Fruit fly (Drosophila melanogaster): Measurements from ENCODE around the gene CG17075.

CG17075 gene

DNA sequence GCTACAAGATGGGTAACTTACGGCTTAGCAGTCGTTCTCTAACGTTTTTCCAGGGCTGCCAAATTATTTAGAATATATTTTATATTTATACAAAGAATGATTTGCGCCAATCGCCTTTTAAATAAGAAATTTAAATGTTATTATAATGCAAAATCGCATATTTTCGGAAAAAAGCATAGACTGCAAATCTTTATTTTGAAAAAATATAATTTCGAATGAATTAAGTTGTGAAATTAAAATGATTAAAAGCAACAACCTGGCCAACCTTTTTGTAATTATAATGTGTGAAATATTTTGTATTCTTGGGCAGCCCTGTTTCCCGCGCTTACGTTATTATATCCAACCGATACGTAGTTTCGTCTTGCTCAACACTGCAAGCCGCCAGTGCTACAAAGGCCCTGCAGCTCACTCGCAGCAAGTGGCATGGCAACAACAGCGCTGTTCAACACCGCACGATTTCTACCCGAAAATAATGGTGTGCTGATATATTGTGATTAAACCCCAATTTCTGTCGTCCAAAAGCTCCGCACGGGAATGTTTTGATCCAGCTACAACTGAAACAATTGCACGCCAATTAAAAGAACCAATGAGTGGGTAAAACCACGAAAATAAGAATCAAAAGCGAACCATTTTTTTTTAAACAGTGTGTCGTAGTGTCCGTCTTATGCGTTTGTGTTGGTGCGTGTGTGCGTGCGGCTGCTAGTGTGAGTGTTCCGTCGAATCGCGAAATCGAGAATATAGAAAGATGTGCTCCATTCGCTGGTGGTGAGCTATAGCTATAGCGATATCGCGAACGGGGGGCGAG is 30.4 kb upstream of the CG17075 start, which contains the start of gene Pi3K21B (continued):
- TF ChIP-seq ro (GFP tag; IDR thresholded peaks at IDR 0.05) (peak; percentile 43; the same call in 1 of the 2 replicates), grn (GFP tag; optimal IDR thresholded peaks at IDR 0.05) (peak; percentile 56), CG1024 (GFP tag; IDR thresholded peaks at IDR 0.05) (no peak; the same call in none of the 2 replicates), CG14710 (tag; optimal IDR thresholded peaks at IDR 0.05) (peak; percentile 95), CG31388 (GFP tag; optimal IDR thresholded peaks at IDR 0.05) (peak; percentile 82), Ptx1 (GFP tag; IDR thresholded peaks at IDR 0.05) (peak; percentile 87), gce (GFP tag; IDR thresholded peaks at IDR 0.05) (0 out of 3 replicates have a peak, but pooled peaks have one; percentile 63), hkb (optimal IDR thresholded peaks at IDR 0.05) (peak; percentile 40), hkb (GFP tag; IDR thresholded peaks at IDR 0.05) (peak; percentile 82), chif (GFP tag; optimal IDR thresholded peaks at IDR 0.05) (peak; percentile 87 to 88), crp (GFP tag; optimal IDR thresholded peaks at IDR 0.05) (peak in 1 of 2 experiments; percentile 31), CG18011 (GFP tag; optimal IDR thresholded peaks at IDR 0.05) (peak; percentile 80), gsb-n (tag; optimal IDR thresholded peaks at IDR 0.05) (peak; percentile 82), so (GFP tag; IDR thresholded peaks at IDR 0.05) (peak; percentile 83), ab (GFP tag; optimal IDR thresholded peaks at IDR 0.05) (peak; percentile 86), MBD-R2 (GFP tag; IDR thresholded peaks at IDR 0.05) (peak; percentile 76; the same call in 1 of the 2 replicates), pfk (GFP tag; optimal IDR thresholded peaks at IDR 0.05) (peak; percentile 55), Dad (GFP tag; optimal IDR thresholded peaks at IDR 0.05) (peak; percentile 92), CG10654 (GFP tag; optimal IDR thresholded peaks at IDR 0.05) (peak; percentile 86), CG7987 (GFP tag; optimal IDR thresholded peaks at IDR 0.05) (peak; percentile 67), Scr (GFP tag; IDR thresholded peaks at IDR 0.05; ENCODE audit: partially characterized antibody) (no peak), kah (GFP tag; optimal IDR thresholded peaks at IDR 0.05) (peak; percentile 89), Med (GFP tag) (peak; percentile 99), repo (GFP tag; optimal IDR thresholded peaks at IDR 0.05) (peak; percentile 90), ara (GFP tag; IDR thresholded peaks at IDR 0.05) (peak; percentile 82), zen (tag; optimal IDR thresholded peaks at IDR 0.05) (peak; percentile 91), ssp (GFP tag; IDR thresholded peaks at IDR 0.05) (peak; percentile 84), Ravus (GFP tag; IDR thresholded peaks at IDR 0.05) (peak; percentile 33), Sry-δ (GFP tag; optimal IDR thresholded peaks at IDR 0.05) (peak; percentile 62), NfI (GFP tag; optimal IDR thresholded peaks at IDR 0.05) (peak; percentile 92), HLH54F (GFP tag; optimal IDR thresholded peaks at IDR 0.05) (peak; percentile 96), Doc3 (GFP tag; IDR thresholded peaks at IDR 0.05; ENCODE audit: partially characterized antibody) (no peak), sens-2 (GFP tag; IDR thresholded peaks at IDR 0.05) (peak; percentile 59; the same call in 1 of the 2 replicates), al (GFP tag; IDR thresholded peaks at IDR 0.05) (peak; percentile 77), esg (GFP tag; conservative IDR thresholded peaks at IDR 0.05) (peak; percentile 87), CrebB (tag; optimal IDR thresholded peaks at IDR 0.05) (peak; percentile 66), BtbVII (GFP tag; optimal IDR thresholded peaks at IDR 0.05) (peak; percentile 73), CG14441 (GFP tag; IDR thresholded peaks at IDR 0.05) (peak; percentile 80), dan (GFP tag; IDR thresholded peaks at IDR 0.05) (no peak), Kr (GFP tag; optimal IDR thresholded peaks at IDR 0.05) (no peak), corto (GFP tag; optimal IDR thresholded peaks at IDR 0.05) (peak; percentile 78), maf-S (GFP tag; optimal IDR thresholded peaks at IDR 0.05) (peak; percentile 89), CG18262 (tag; optimal IDR thresholded peaks at IDR 0.05) (peak; percentile 88), pan (optimal IDR thresholded peaks at IDR 0.05) (no peak), pan (GFP tag; optimal IDR thresholded peaks at IDR 0.05 in 1 of 2, IDR thresholded peaks at IDR 0.05 in 1 of 2) (peak in 1 of 2 experiments; percentile 75), CG2116 (GFP tag; optimal IDR thresholded peaks at IDR 0.05) (peak; percentile 81), Hr51 (GFP tag; optimal IDR thresholded peaks at IDR 0.05) (peak; percentile 87 to 94), CG12299 (tag; optimal IDR thresholded peaks at IDR 0.05) (peak; percentile 79), onecut (GFP tag; IDR thresholded peaks at IDR 0.05) (peak; percentile 74)
